Fruit fly (Drosophila melanogaster) whole organism, embryonic: Measurements from ENCODE around the gene CG31445.

Experiments
- Ada2b ChIP-seq: fragments of 200-800 bp; sonication (Bioruptor generic); IDR thresholded peaks from 2 replicates; pipeline ENCODE4 v1.3.6; 2022; ENCODE audit warnings: missing biosample characterization, missing genetic modification characterization
- CG11504 ChIP-seq: fragments of 200-800 bp; sonication (Bioruptor generic); optimal IDR thresholded peaks from 3 replicates; lab custom pipeline; 2019; ENCODE audit warnings: missing biosample characterization, mild to moderate bottlenecking, missing genetic modification characterization, moderate library complexity
- CG11696 ChIP-seq: fragments of 200-800 bp; sonication (Bioruptor generic); IDR thresholded peaks from 2 replicates; pipeline ENCODE4 v1.3.6; 2022; ENCODE audit warnings: missing biosample characterization, missing genetic modification characterization
- CG12104 ChIP-seq: fragments of 200-800 bp; sonication (Bioruptor generic); optimal IDR thresholded peaks from 3 replicates; lab custom pipeline; 2016; ENCODE audit warnings: missing biosample characterization, missing genetic modification characterization
- CG13894 ChIP-seq: fragments of 200-800 bp; sonication (Bioruptor generic); optimal IDR thresholded peaks from 3 replicates; lab custom pipeline; 2018; ENCODE audit warnings: missing biosample characterization, mild to moderate bottlenecking, missing genetic modification characterization, moderate library complexity
- CG17568 ChIP-seq: fragments of 200-800 bp; sonication (Bioruptor generic); optimal IDR thresholded peaks from 2 replicates; lab custom pipeline; 2018; ENCODE audit warnings: missing biosample characterization, mild to moderate bottlenecking, missing genetic modification characterization, moderate library complexity
- CG17802 ChIP-seq: fragments of 200-800 bp; sonication (Bioruptor generic); optimal IDR thresholded peaks from 2 replicates; lab custom pipeline; 2018; ENCODE audit warnings: missing biosample characterization, mild to moderate bottlenecking, missing genetic modification characterization, moderate library complexity
- CG1832 ChIP-seq: fragments of 200-800 bp; sonication (Bioruptor generic); optimal IDR thresholded peaks from 2 replicates; lab custom pipeline; 2017; ENCODE audit warnings: missing biosample characterization, mild to moderate bottlenecking, missing genetic modification characterization, inconsistent platforms
- CG2199 ChIP-seq: fragments of 200-800 bp; sonication (Bioruptor generic); IDR thresholded peaks from 3 replicates; pipeline ENCODE4 v1.3.6; 2022; ENCODE audit warnings: missing biosample characterization, missing genetic modification characterization
- CG2202 ChIP-seq: fragments of 200-800 bp; sonication (Bioruptor generic); optimal IDR thresholded peaks from 2 replicates; lab custom pipeline; 2018; ENCODE audit warnings: missing biosample characterization, mild to moderate bottlenecking, missing genetic modification characterization
- CG34376 ChIP-seq: fragments of 200-800 bp; sonication (Bioruptor generic); optimal IDR thresholded peaks from 2 replicates; lab custom pipeline; 2018; ENCODE audit warnings: missing biosample characterization, mild to moderate bottlenecking, missing genetic modification characterization
- CG3726 ChIP-seq: fragments of 200-800 bp; sonication (Bioruptor generic); IDR thresholded peaks from 3 replicates; pipeline ENCODE4, ENCODE4 v1.3.6; 2022; ENCODE audit warnings: missing biosample characterization, missing genetic modification characterization
- CG4424 ChIP-seq: fragments of 200-800 bp; sonication (Bioruptor generic); optimal IDR thresholded peaks from 3 replicates; lab custom pipeline; 2016; ENCODE audit warnings: missing biosample characterization, missing genetic modification characterization
- CG5953 ChIP-seq: fragments of 200-800 bp; sonication (Bioruptor generic); IDR thresholded peaks from 2 replicates; pipeline ENCODE4 v1.3.6; 2022; ENCODE audit warnings: missing biosample characterization, missing genetic modification characterization
- CG8089 ChIP-seq: fragments of 200-800 bp; sonication (Bioruptor generic); optimal IDR thresholded peaks from 3 replicates; lab custom pipeline; 2016; ENCODE audit warnings: missing biosample characterization, missing genetic modification characterization
- CG9609 ChIP-seq: fragments of 200-800 bp; sonication (Bioruptor generic); optimal IDR thresholded peaks from 3 replicates; lab custom pipeline; 2016; ENCODE audit warnings: missing biosample characterization, missing genetic modification characterization
- Dek ChIP-seq: fragments of 200-800 bp; sonication (Bioruptor generic); optimal IDR thresholded peaks from 3 replicates; lab custom pipeline; 2019; ENCODE audit warnings: missing biosample characterization, mild to moderate bottlenecking, missing genetic modification characterization, moderate library complexity
- E2f1 ChIP-seq: fragments of 200-800 bp; sonication (Bioruptor generic); IDR thresholded peaks from 2 replicates; pipeline ENCODE4 v1.3.6; 2022; ENCODE audit warnings: missing biosample characterization, missing genetic modification characterization
- Fer3 ChIP-seq: fragments of 200-800 bp; sonication (Bioruptor generic); optimal IDR thresholded peaks from 2 replicates; lab custom pipeline; 2018; ENCODE audit warnings: missing biosample characterization, mild to moderate bottlenecking, missing genetic modification characterization, moderate library complexity
- Lpt ChIP-seq: fragments of >200 bp; optimal IDR thresholded peaks from 2 replicates; lab custom pipeline; 2018; ENCODE audit warnings: missing biosample characterization, missing genetic modification characterization
- Med ChIP-seq: fragments of 200-800 bp; sonication (Bioruptor generic); peaks from one replicate; lab custom pipeline; 2016; ENCODE audit warnings: missing biosample characterization, missing genetic modification characterization, mild to moderate bottlenecking, inconsistent platforms, moderate library complexity
- NC2α ChIP-seq: fragments of 200-800 bp; sonication (Bioruptor generic); optimal IDR thresholded peaks from 2 replicates; lab custom pipeline; 2016; ENCODE audit warnings: missing biosample characterization, missing genetic modification characterization
- Rx ChIP-seq: fragments of 200-800 bp; sonication (Bioruptor generic); IDR thresholded peaks from 2 replicates; pipeline ENCODE4 v1.3.6; 2022; ENCODE audit warnings: missing biosample characterization, missing genetic modification characterization
- Stat92E ChIP-seq, 3 experiments: fragments of >200 bp in 2 of 3; fragments of 200-800 bp in 1 of 3; sonication (Bioruptor generic) in 1 of 3; optimal IDR thresholded peaks; 2 replicates each; lab custom pipeline; 2017 to 2019; ENCODE audit warnings: missing biosample characterization in 3 of 3, missing genetic modification characterization in 3 of 3, mild to moderate bottlenecking in 1 of 3, moderate library complexity in 1 of 3
- abd-A ChIP-seq: fragments of 200-800 bp; sonication (Bioruptor generic); optimal IDR thresholded peaks from 3 replicates; lab custom pipeline; 2019; ENCODE audit warnings: missing biosample characterization, mild to moderate bottlenecking, missing genetic modification characterization, moderate library complexity
- ac ChIP-seq: fragments of 200-800 bp; sonication (Bioruptor generic); optimal IDR thresholded peaks from 3 replicates; lab custom pipeline; 2017; ENCODE audit warnings: missing biosample characterization, mild to moderate bottlenecking, missing genetic modification characterization
- chm ChIP-seq: fragments of 200-800 bp; sonication (Bioruptor generic); IDR thresholded peaks from 2 replicates; pipeline ENCODE4 v1.3.6; 2022; ENCODE audit warnings: missing biosample characterization, missing genetic modification characterization
- crol ChIP-seq: fragments of 200-800 bp; sonication (Bioruptor generic); IDR thresholded peaks from 2 replicates; pipeline ENCODE4 v1.3.6; 2022; ENCODE audit warnings: missing biosample characterization, missing genetic modification characterization
- dati ChIP-seq: fragments of 200-800 bp; sonication (Bioruptor generic); IDR thresholded peaks from 2 replicates; pipeline ENCODE4 v1.3.6; 2022; ENCODE audit warnings: missing biosample characterization, missing genetic modification characterization
- dm ChIP-seq: fragments of 200-800 bp; sonication (Bioruptor generic); optimal IDR thresholded peaks from 3 replicates; lab custom pipeline; 2016; ENCODE audit warnings: missing biosample characterization, missing genetic modification characterization
- en ChIP-seq: fragments of 200-800 bp; sonication (Bioruptor generic); optimal IDR thresholded peaks from 2 replicates; lab custom pipeline; 2016; ENCODE audit warnings: missing biosample characterization, missing genetic modification characterization
- gcm ChIP-seq: fragments of 200-800 bp; sonication (Bioruptor generic); optimal IDR thresholded peaks from 2 replicates; lab custom pipeline; 2019; ENCODE audit warnings: missing biosample characterization, mild to moderate bottlenecking, missing genetic modification characterization, moderate library complexity
- insv ChIP-seq, 2 experiments: fragments of 200-800 bp; sonication (Bioruptor generic); optimal IDR thresholded peaks; 3 replicates each; lab custom pipeline; 2016 to 2018; ENCODE audit warnings: missing biosample characterization in 2 of 2, missing genetic modification characterization in 2 of 2
- sens ChIP-seq: fragments of 200-800 bp; sonication (Bioruptor generic); peaks from one replicate; lab custom pipeline; 2016; ENCODE audit warnings: missing biosample characterization, missing genetic modification characterization
- seq ChIP-seq: fragments of 200-800 bp; sonication (Bioruptor generic); IDR thresholded peaks from 2 replicates; pipeline ENCODE4 v1.3.6; 2022; ENCODE audit warnings: missing biosample characterization, missing genetic modification characterization
- twi ChIP-seq: fragments of 200-800 bp; optimal IDR thresholded peaks from 2 replicates; lab custom pipeline; 2019; ENCODE audit warnings: missing biosample characterization, mild to moderate bottlenecking, missing genetic modification characterization, moderate library complexity
- vfl ChIP-seq: fragments of 200-800 bp; sonication (Bioruptor generic); optimal IDR thresholded peaks from 2 replicates; lab custom pipeline; 2016; ENCODE audit warnings: missing biosample characterization, missing genetic modification characterization
- vnd ChIP-seq: fragments of 200-800 bp; sonication (Bioruptor generic); IDR thresholded peaks from 3 replicates; pipeline ENCODE4 v1.3.6; 2022; ENCODE audit warnings: missing biosample characterization, missing genetic modification characterization; ENCODE audit not compliant: partially characterized antibody

CG31445 gene

DNA sequence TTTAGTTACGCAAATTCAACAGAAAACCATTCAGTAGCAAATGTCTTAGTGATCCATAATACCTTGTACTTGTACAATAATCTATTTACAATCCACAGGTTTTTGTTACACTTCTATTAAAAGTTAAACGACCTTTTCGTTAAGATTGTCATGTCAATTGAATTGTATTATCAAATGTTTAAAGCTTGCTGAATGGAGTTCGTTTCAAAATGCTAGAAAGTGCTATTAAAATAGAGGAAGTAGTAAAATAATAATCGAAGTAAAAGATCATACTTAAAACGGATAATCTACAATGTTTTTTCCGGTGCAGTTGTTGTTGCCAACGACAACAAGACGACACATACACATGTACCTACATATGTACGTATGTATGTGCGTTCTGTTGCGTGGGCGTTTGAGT is 26.6 kb downstream of the CG31445 start (continued):
- no peak for TF ChIP-seq CG2199
- no peak for TF ChIP-seq CG9609 (GFP tag; lab: Kevin White, UChicago)
- peak; percentile 16 for TF ChIP-seq CG11504 (tag; lab: Kevin White, UChicago)
- TF ChIP-seq CG11696: 0 out of 2 replicates have a peak, but pooled peaks have one; percentile 12
- no peak for TF ChIP-seq Dek (tag; lab: Kevin White, UChicago)
- TF ChIP-seq E2f1 (GFP tag; lab: Robert Waterston, UW): no peak

DNA sequence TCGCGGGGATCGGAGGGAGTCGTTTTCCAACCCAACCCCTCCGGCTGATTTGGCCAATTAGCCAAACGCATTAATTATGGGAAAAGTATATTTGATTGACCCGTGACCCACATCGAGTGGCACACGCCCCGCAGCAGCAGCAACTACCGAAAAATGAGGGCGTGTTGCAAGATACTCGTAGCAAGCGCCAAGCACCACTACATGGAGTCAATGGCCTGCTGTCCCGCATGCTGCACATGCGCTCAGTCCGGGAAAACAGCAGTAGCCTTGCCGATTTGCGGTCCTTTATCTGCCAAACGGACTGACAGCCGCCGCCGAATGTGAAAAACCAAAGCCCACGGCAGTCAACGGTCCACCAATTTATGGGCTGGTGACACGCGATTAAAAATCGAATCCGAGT is 27.3 kb downstream of the CG31445 start:
- TF ChIP-seq CG4424 (GFP tag; lab: Kevin White, UChicago): no peak
- TF ChIP-seq CG1832 (GFP tag; lab: Kevin White, UChicago): no peak
- peak; percentile 92 for TF ChIP-seq gcm (GFP tag; lab: Kevin White, UChicago)
- TF ChIP-seq ac (GFP tag; lab: Kevin White, UChicago): no peak
- no peak for TF ChIP-seq CG17802 (tag; lab: Kevin White, UChicago)
- TF ChIP-seq Fer3 (tag; lab: Kevin White, UChicago): no peak
- TF ChIP-seq vfl (GFP tag; lab: Kevin White, UChicago): no peak
- TF ChIP-seq seq (GFP tag; lab: Robert Waterston, UW): no peak
- no peak for TF ChIP-seq crol (GFP tag; lab: Robert Waterston, UW)
- no peak for TF ChIP-seq CG17568 (GFP tag; lab: Kevin White, UChicago)
- TF ChIP-seq CG2202 (tag; lab: Kevin White, UChicago): no peak
- no peak for TF ChIP-seq CG12104 (GFP tag; lab: Kevin White, UChicago)
- TF ChIP-seq Lpt (GFP tag; lab: Kevin White, UChicago): no peak
- no peak for TF ChIP-seq dm (GFP tag; lab: Kevin White, UChicago)
- TF ChIP-seq sens: peak; percentile 72
- no peak for TF ChIP-seq CG5953 (GFP tag; lab: Robert Waterston, UW)
- TF ChIP-seq en: no peak
- TF ChIP-seq CG3726 (GFP tag; lab: Robert Waterston, UW): no peak
- TF ChIP-seq dati (GFP tag; lab: Robert Waterston, UW): no peak
- TF ChIP-seq CG13894 (tag; lab: Kevin White, UChicago): no peak
- TF ChIP-seq CG8089 (GFP tag; lab: Kevin White, UChicago): no peak
- no peak for TF ChIP-seq vnd (GFP tag; lab: Robert Waterston, UW)
- TF ChIP-seq Stat92E (GFP tag; optimal IDR thresholded peaks at IDR 0.05; lab: Kevin White, UChicago): no peak
- TF ChIP-seq NC2α (GFP tag; lab: Kevin White, UChicago): no peak
- no peak for TF ChIP-seq insv (GFP tag; optimal IDR thresholded peaks at IDR 0.05; lab: Kevin White, UChicago)
- TF ChIP-seq twi (tag; lab: Kevin White, UChicago): peak; percentile 3
- TF ChIP-seq CG34376: no peak
- TF ChIP-seq chm (GFP tag; lab: Robert Waterston, UW): peak; percentile 14; the same call in 1 of the 2 replicates
- no peak for TF ChIP-seq Ada2b (GFP tag; lab: Robert Waterston, UW)
- TF ChIP-seq, all 482 proteins: peak for 4

DNA sequence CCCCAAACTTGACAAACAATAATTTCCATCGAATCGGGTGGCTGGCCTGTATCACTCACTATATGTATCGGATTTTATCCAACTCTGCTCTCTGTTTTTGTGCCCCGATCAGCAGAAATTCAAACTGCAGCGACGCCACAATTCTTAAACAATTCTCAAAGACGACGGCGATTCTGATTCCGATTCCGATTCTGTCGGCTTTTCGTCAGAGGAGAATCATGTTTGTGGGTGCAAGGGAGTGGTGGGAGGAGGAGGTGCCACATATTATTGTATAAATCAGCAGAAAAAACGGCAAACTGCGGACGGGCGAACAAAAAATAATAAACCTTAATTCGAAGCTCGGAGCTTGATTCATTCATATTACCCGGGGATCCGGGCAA is 28.2 kb downstream of the CG31445 start:
- TF ChIP-seq Rx (GFP tag; lab: Robert Waterston, UW) (no peak), Med (peak; percentile 1), abd-A (tag; lab: Kevin White, UChicago) (no peak), crol (GFP tag; lab: Robert Waterston, UW) (peak; percentile 29; the same call in 1 of the 2 replicates), sens (peak; percentile 7)
